Worm (Caenorhabditis elegans): ENCODE data around the gene clec-55.

DNA sequence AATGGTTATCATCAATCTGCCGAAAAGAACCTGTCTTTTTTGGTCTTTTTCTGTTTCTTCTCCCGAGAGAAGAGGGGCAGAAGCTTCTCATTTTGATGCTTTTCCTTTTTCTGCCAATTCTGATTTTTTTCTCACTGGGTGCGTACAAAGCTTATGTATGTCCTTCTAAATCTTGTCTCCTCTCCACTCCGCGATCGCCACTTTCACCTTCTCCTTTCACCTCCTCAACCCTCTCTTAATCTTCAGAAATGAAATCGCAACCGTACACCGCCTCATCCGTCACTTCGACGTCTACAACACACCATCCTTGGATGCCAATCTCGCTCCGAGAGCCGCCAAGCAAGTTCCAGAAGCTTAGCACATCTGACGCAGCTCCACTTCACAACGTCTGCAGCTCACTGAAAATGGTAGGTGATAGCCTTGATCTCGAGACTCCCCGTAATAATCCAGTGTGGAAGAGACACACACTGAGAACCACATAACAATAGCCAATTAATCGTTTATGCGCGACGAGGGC lies 29.0 kb downstream of the clec-55 start, which contains the start of gene R02D5.1:
- no peak for TF ChIP-seq ztf-11 (tag; optimal IDR thresholded peaks at IDR 0.05)
- TF ChIP-seq lsy-2 (tag; optimal IDR thresholded peaks at IDR 0.05) = no peak
- TF ChIP-seq nhr-2 (tag; optimal IDR thresholded peaks at IDR 0.05) = peak; percentile 2
- no peak for TF ChIP-seq snpc-4 (tag; optimal IDR thresholded peaks at IDR 0.05)
- peak; percentile 95 for TF ChIP-seq blmp-1 (tag; optimal IDR thresholded peaks at IDR 0.05)
- TF ChIP-seq nhr-76 (tag; optimal IDR thresholded peaks at IDR 0.05) = no peak
- no peak for TF ChIP-seq elt-3 (tag; optimal IDR thresholded peaks at IDR 0.05)
- no peak for TF ChIP-seq nhr-237 (tag; optimal IDR thresholded peaks at IDR 0.05)
- no peak for TF ChIP-seq zip-8 (tag; optimal IDR thresholded peaks at IDR 0.05)
- no peak for TF ChIP-seq unc-62 (GFP tag; optimal IDR thresholded peaks at IDR 0.05)
- no peak for TF ChIP-seq nhr-12 (tag; optimal IDR thresholded peaks at IDR 0.05)
- no peak for TF ChIP-seq pha-4 (tag; optimal IDR thresholded peaks at IDR 0.05)
- no peak for TF ChIP-seq mab-5 (tag; optimal IDR thresholded peaks at IDR 0.05)
